Worm (Caenorhabditis elegans): ENCODE data around the gene B0228.6.

DNA sequence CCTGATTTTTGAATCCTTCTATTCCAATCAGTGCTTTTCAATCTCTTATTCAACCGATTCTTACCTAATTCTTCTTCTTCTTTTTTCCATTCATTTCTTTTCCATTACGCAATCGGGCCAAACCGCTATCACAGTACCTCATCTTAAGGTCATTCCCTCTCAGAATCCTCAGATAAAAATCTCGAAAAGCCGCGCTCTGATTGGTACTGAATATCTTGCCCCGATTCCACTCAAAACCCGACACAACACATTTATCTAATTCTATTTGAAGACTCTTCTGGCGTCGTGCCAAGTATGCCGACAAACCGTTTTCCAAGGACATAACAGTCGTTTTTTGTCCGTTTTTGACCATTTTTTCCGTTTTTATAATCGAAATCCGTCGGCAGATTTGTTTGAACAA lies 46.9 kb upstream of the B0228.6 start:
- TF ChIP-seq ref-1 (GFP tag; conservative IDR thresholded peaks at IDR 0.05): no peak
- TF ChIP-seq klf-2 (GFP tag; conservative IDR thresholded peaks at IDR 0.05): no peak
- no peak for TF ChIP-seq ztf-23 (GFP tag; IDR thresholded peaks at IDR 0.05)
- TF ChIP-seq ztf-29 (GFP tag; IDR thresholded peaks at IDR 0.05): no peak
- TF ChIP-seq cog-1 (tag; optimal IDR thresholded peaks at IDR 0.05): no peak
- no peak for TF ChIP-seq flt-1 (GFP tag; IDR thresholded peaks at IDR 0.05)
- no peak for TF ChIP-seq med-1 (GFP tag; optimal IDR thresholded peaks at IDR 0.05; ENCODE audit: insufficient read depth)
- no peak for TF ChIP-seq T22C8.4 (GFP tag; IDR thresholded peaks at IDR 0.05)
- no peak for TF ChIP-seq tab-1 (GFP tag; IDR thresholded peaks at IDR 0.05)
